Worm (Caenorhabditis elegans): ENCODE measurements around the gene C17B7.5.

C17B7.5 gene

ce11 chrV:3320432-3320831 is 13.0 kb upstream of the C17B7.5 start, which contains the start of gene C17B7.14 (continued):
- TF ChIP-seq pbrm-1 (GFP tag; IDR thresholded peaks at IDR 0.05) (no peak), dox-1 (GFP tag; IDR thresholded peaks at IDR 0.05) (no peak), lin-40 (tag; optimal IDR thresholded peaks at IDR 0.05) (no peak), egrh-3 (GFP tag; IDR thresholded peaks at IDR 0.05) (no peak)

ce11 chrV:3324178-3324577 is 9.3 kb upstream of the C17B7.5 start, which contains the start of gene C17B7.8:
Gene C17B7.8, minus strand, starts transcription at chrV:3324278.
- TF ChIP-seq tbx-9 (tag; optimal IDR thresholded peaks at IDR 0.05; ENCODE audit: borderline replicate concordance) = no peak

DNA sequence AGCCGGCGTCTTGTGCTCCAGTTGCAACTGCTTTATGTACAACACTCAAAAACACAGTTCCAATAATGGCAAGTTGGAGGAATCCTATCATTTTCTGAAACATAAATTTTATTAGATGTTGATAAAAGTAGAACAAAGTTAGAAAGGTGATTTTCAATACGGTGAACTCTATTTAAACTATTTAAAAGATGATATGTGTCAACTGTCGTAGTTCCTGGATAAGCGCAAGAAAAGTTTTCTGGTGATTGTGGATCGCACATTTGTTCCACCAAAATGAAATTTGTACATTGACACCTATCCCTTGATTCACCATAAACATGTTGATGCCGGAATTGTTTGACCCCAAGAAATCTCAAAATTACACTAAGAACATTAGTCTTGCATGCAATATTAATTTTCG is 1.4 kb upstream of the C17B7.5 start, which contains the start of gene C17B7.9:
Gene C17B7.9, minus strand, starts transcription at position 101 of the 400 bp plus-strand sequence.
- TF ChIP-seq egl-18 (GFP tag; IDR thresholded peaks at IDR 0.05) = no peak
- no peak for TF ChIP-seq dpff-1 (tag; optimal IDR thresholded peaks at IDR 0.05)
- no peak for TF ChIP-seq F23B12.7 (tag; optimal IDR thresholded peaks at IDR 0.05; ENCODE audit: insufficient read depth)
- TF ChIP-seq attf-5 (GFP tag; optimal IDR thresholded peaks at IDR 0.05) = no peak
- TF ChIP-seq pbrm-1 (GFP tag; IDR thresholded peaks at IDR 0.05) = no peak
- TF ChIP-seq aptf-3 (GFP tag; IDR thresholded peaks at IDR 0.05) = no peak
- TF ChIP-seq somi-1 (GFP tag; optimal IDR thresholded peaks at IDR 0.05) = no peak
- no peak for TF ChIP-seq hsf-1 (GFP tag; IDR thresholded peaks at IDR 0.05)
- TF ChIP-seq him-1 (tag; optimal IDR thresholded peaks at IDR 0.05) = no peak
- TF ChIP-seq die-1 (tag; optimal IDR thresholded peaks at IDR 0.05) = no peak
- TF ChIP-seq let-526 (GFP tag; IDR thresholded peaks at IDR 0.05) = no peak
- no peak for TF ChIP-seq attf-6 (GFP tag; IDR thresholded peaks at IDR 0.05)
- no peak for TF ChIP-seq hrde-1 (tag; optimal IDR thresholded peaks at IDR 0.05; ENCODE audit: borderline replicate concordance)
- no peak for TF ChIP-seq Y56A3A.18 (GFP tag; IDR thresholded peaks at IDR 0.05)
- TF ChIP-seq chd-7 (tag; optimal IDR thresholded peaks at IDR 0.05) = no peak
- TF ChIP-seq madf-8 (GFP tag; conservative IDR thresholded peaks at IDR 0.05) = no peak
- TF ChIP-seq F52B5.7 (tag; optimal IDR thresholded peaks at IDR 0.05) = no peak
- no peak for TF ChIP-seq K11D2.4 (GFP tag; IDR thresholded peaks at IDR 0.05)
- no peak for TF ChIP-seq nfyb-1 (GFP tag; IDR thresholded peaks at IDR 0.05)
- no peak for TF ChIP-seq lin-26 (GFP tag; IDR thresholded peaks at IDR 0.05)

DNA sequence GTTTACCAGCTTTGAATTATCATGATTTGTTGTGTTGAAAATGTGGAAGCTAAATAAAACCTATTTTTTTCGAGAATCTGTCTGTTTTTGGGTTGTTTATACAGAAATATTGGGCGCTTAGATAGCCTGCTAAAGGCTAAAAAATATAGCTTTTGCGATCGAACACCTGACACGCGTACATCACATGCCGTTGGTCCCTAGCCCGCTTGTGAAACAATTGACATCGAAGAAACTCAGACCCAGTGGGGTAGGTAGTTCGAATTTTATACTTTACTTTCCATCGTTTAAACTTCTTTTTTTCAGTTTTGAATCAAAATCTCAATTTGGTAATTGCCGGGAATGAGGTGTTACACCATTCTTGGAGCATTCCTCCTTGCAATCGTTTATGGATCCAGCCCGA is 5.6 kb downstream of the C17B7.5 start, which contains the start of gene C17B7.4:
Gene C17B7.4, plus strand, starts transcription at position 301 of the 400 bp plus-strand sequence.
- no peak for TF ChIP-seq F37B4.10 (GFP tag; IDR thresholded peaks at IDR 0.05)
- TF ChIP-seq madf-3 (GFP tag; IDR thresholded peaks at IDR 0.05) = no peak
- TF ChIP-seq mel-28 (tag; optimal IDR thresholded peaks at IDR 0.05; ENCODE audit: borderline replicate concordance) = no peak
- no peak for TF ChIP-seq egl-44 (GFP tag; IDR thresholded peaks at IDR 0.05)
- no peak for TF ChIP-seq B0019.2 (GFP tag; conservative IDR thresholded peaks at IDR 0.05)
- TF ChIP-seq mxl-1 (tag; optimal IDR thresholded peaks at IDR 0.05) = no peak
- no peak for TF ChIP-seq snpc-1.1 (tag; optimal IDR thresholded peaks at IDR 0.05; ENCODE audit: insufficient read depth)
- no peak for TF ChIP-seq lsy-27 (tag; optimal IDR thresholded peaks at IDR 0.05; ENCODE audit: borderline replicate concordance, insufficient read depth)
- no peak for TF ChIP-seq sea-2 (GFP tag; IDR thresholded peaks at IDR 0.05)
- TF ChIP-seq dpl-1 (GFP tag; optimal IDR thresholded peaks at IDR 0.05) = no peak
- TF ChIP-seq ztf-28 (GFP tag; IDR thresholded peaks at IDR 0.05) = no peak
- TF ChIP-seq nhr-179 (tag; optimal IDR thresholded peaks at IDR 0.05) = no peak
- TF ChIP-seq gei-17 (GFP tag; optimal IDR thresholded peaks at IDR 0.05) = no peak

All from whole organism, young adult.